Fruit fly (Drosophila melanogaster) whole organism, embryonic: ENCODE measurements around the gene CG9839.

Experiments
- Abd-B ChIP-seq: fragments of 200-800 bp; sonication (Bioruptor generic); optimal IDR thresholded peaks from 2 replicates; lab custom pipeline; 2018; ENCODE audit warnings: missing biosample characterization, mild to moderate bottlenecking, missing genetic modification characterization, moderate library complexity
- CG11696 ChIP-seq: fragments of 200-800 bp; sonication (Bioruptor generic); IDR thresholded peaks from 2 replicates; pipeline ENCODE4 v1.3.6; 2022; ENCODE audit warnings: missing biosample characterization, missing genetic modification characterization
- CG14667 ChIP-seq: fragments of 200-800 bp; sonication (Bioruptor generic); IDR thresholded peaks from 2 replicates; pipeline ENCODE4 v1.3.6; 2022; ENCODE audit warnings: missing biosample characterization, missing genetic modification characterization
- CG15269 ChIP-seq: fragments of 200-800 bp; sonication (Bioruptor generic); optimal IDR thresholded peaks from 2 replicates; lab custom pipeline; 2018; ENCODE audit warnings: missing biosample characterization, mild to moderate bottlenecking, missing genetic modification characterization, moderate library complexity
- CG15479 ChIP-seq: fragments of 200-800 bp; sonication (Bioruptor generic); optimal IDR thresholded peaks from 3 replicates; lab custom pipeline; 2019; ENCODE audit warnings: missing biosample characterization, mild to moderate bottlenecking, missing genetic modification characterization, moderate library complexity
- CG1602 ChIP-seq: fragments of 200-800 bp; sonication (Bioruptor generic); optimal IDR thresholded peaks from 3 replicates; lab custom pipeline; 2016; ENCODE audit warnings: missing biosample characterization, missing genetic modification characterization
- CG17829 ChIP-seq: fragments of 200-800 bp; optimal IDR thresholded peaks from 2 replicates; lab custom pipeline; 2019; ENCODE audit warnings: missing biosample characterization, mild to moderate bottlenecking, missing genetic modification characterization, moderate library complexity
- CG31388 ChIP-seq: fragments of 200-800 bp; sonication (Bioruptor generic); optimal IDR thresholded peaks from 2 replicates; lab custom pipeline; 2016; ENCODE audit warnings: missing biosample characterization, missing genetic modification characterization
- CG32767 ChIP-seq: fragments of 200-800 bp; sonication (Bioruptor generic); IDR thresholded peaks from 2 replicates; pipeline ENCODE4 v1.3.6; 2022; ENCODE audit warnings: missing biosample characterization, missing genetic modification characterization
- CG4854 ChIP-seq: fragments of 200-800 bp; sonication (Bioruptor generic); optimal IDR thresholded peaks from 2 replicates; lab custom pipeline; 2016; ENCODE audit warnings: missing biosample characterization, missing genetic modification characterization, inconsistent platforms
- CG7271 ChIP-seq: fragments of 200-800 bp; sonication (Bioruptor generic); optimal IDR thresholded peaks from 2 replicates; lab custom pipeline; 2018; ENCODE audit warnings: missing biosample characterization, mild to moderate bottlenecking, missing genetic modification characterization, moderate library complexity
- Dad ChIP-seq: fragments of 200-800 bp; sonication (Bioruptor generic); optimal IDR thresholded peaks from 3 replicates; lab custom pipeline; 2016; ENCODE audit warnings: missing biosample characterization, missing genetic modification characterization
- Dfd ChIP-seq, 2 experiments: fragments of >200 bp; optimal IDR thresholded peaks; 2 replicates each; lab custom pipeline; 2017; ENCODE audit warnings: missing biosample characterization in 2 of 2, missing genetic modification characterization in 2 of 2
- Dip2 ChIP-seq: fragments of 200-800 bp; sonication (Bioruptor generic); IDR thresholded peaks from 2 replicates; pipeline ENCODE4 v1.3.6; 2022; ENCODE audit warnings: missing biosample characterization, missing genetic modification characterization
- Doc3 ChIP-seq: fragments of 200-800 bp; sonication (Bioruptor generic); IDR thresholded peaks from 3 replicates; pipeline ENCODE4 v1.3.6; 2022; ENCODE audit warnings: missing biosample characterization, missing genetic modification characterization; ENCODE audit not compliant: partially characterized antibody
- Hmr ChIP-seq: fragments of 200-800 bp; sonication (Bioruptor generic); optimal IDR thresholded peaks from 3 replicates; lab custom pipeline; 2017; ENCODE audit warnings: mild to moderate bottlenecking, missing biosample characterization, missing genetic modification reagents, missing genetic modification characterization
- Myb ChIP-seq: fragments of 200-800 bp; sonication (Bioruptor generic); optimal IDR thresholded peaks from 2 replicates; lab custom pipeline; 2016; ENCODE audit warnings: missing biosample characterization, missing genetic modification characterization
- NFAT ChIP-seq: fragments of 200-800 bp; sonication (Bioruptor generic); IDR thresholded peaks from 2 replicates; pipeline ENCODE4 v1.3.6; 2022; ENCODE audit warnings: missing biosample characterization, missing genetic modification characterization
- Neu2 ChIP-seq: fragments of 200-800 bp; sonication (Bioruptor generic); optimal IDR thresholded peaks from 3 replicates; lab custom pipeline; 2016; ENCODE audit warnings: missing biosample characterization, missing genetic modification characterization, borderline replicate concordance
- NfI ChIP-seq: fragments of 200-800 bp; sonication (Bioruptor generic); optimal IDR thresholded peaks from 3 replicates; lab custom pipeline; 2018; ENCODE audit warnings: missing biosample characterization, mild to moderate bottlenecking, missing genetic modification characterization, moderate library complexity
- Opbp ChIP-seq: fragments of 200-800 bp; sonication (Bioruptor generic); IDR thresholded peaks from 3 replicates; pipeline ENCODE4 v1.3.6; 2022; ENCODE audit warnings: missing biosample characterization, missing genetic modification characterization; ENCODE audit not compliant: partially characterized antibody
- Ssrp ChIP-seq: fragments of 200-800 bp; sonication (Bioruptor generic); optimal IDR thresholded peaks from 2 replicates; lab custom pipeline; 2018; ENCODE audit warnings: missing biosample characterization, mild to moderate bottlenecking, missing genetic modification characterization, moderate library complexity
- Stat92E ChIP-seq, 3 experiments: fragments of >200 bp in 2 of 3; fragments of 200-800 bp in 1 of 3; sonication (Bioruptor generic) in 1 of 3; optimal IDR thresholded peaks; 2 replicates each; lab custom pipeline; 2017 to 2019; ENCODE audit warnings: missing biosample characterization in 3 of 3, missing genetic modification characterization in 3 of 3, mild to moderate bottlenecking in 1 of 3, moderate library complexity in 1 of 3
- Tbp ChIP-seq: fragments of >200 bp; optimal IDR thresholded peaks from 2 replicates; lab custom pipeline; 2018; ENCODE audit warnings: missing biosample characterization, missing genetic modification characterization
- Trl ChIP-seq, 3 experiments: fragments of >200 bp in 2 of 3; fragments of 200-800 bp in 1 of 3; sonication (Bioruptor generic) in 1 of 3; optimal IDR thresholded peaks; 2 replicates in 1 of 3; 3 replicates in 2 of 3; lab custom pipeline; 2016 to 2017; ENCODE audit warnings: missing biosample characterization in 1 of 3, missing genetic modification characterization in 1 of 3
- ac ChIP-seq: fragments of 200-800 bp; sonication (Bioruptor generic); optimal IDR thresholded peaks from 3 replicates; lab custom pipeline; 2017; ENCODE audit warnings: missing biosample characterization, mild to moderate bottlenecking, missing genetic modification characterization
- amos ChIP-seq: fragments of 200-800 bp; sonication (Bioruptor generic); IDR thresholded peaks from 2 replicates; pipeline ENCODE4 v1.3.6; 2022; ENCODE audit warnings: missing biosample characterization, missing genetic modification characterization; ENCODE audit not compliant: partially characterized antibody
- aop ChIP-seq: fragments of 200-800 bp; sonication (Bioruptor generic); IDR thresholded peaks from 2 replicates; pipeline ENCODE4 v1.3.6; 2022; ENCODE audit warnings: missing biosample characterization, missing genetic modification characterization
- az2 ChIP-seq: fragments of 200-800 bp; sonication (Bioruptor generic); optimal IDR thresholded peaks from 3 replicates; lab custom pipeline; 2016; ENCODE audit warnings: missing biosample characterization, missing genetic modification characterization
- bab2 ChIP-seq: fragments of 200-800 bp; sonication (Bioruptor generic); optimal IDR thresholded peaks from 2 replicates; lab custom pipeline; 2016; ENCODE audit warnings: missing biosample characterization, missing genetic modification characterization
- da ChIP-seq: fragments of 200-800 bp; sonication (Bioruptor generic); optimal IDR thresholded peaks from 2 replicates; lab custom pipeline; 2016; ENCODE audit warnings: missing biosample characterization, missing genetic modification characterization
- en ChIP-seq: fragments of 200-800 bp; sonication (Bioruptor generic); optimal IDR thresholded peaks from 2 replicates; lab custom pipeline; 2016; ENCODE audit warnings: missing biosample characterization, missing genetic modification characterization
- fd96Cb ChIP-seq: fragments of 200-800 bp; sonication (Bioruptor generic); optimal IDR thresholded peaks from 2 replicates; lab custom pipeline; 2018; ENCODE audit warnings: missing biosample characterization, mild to moderate bottlenecking, missing genetic modification characterization, moderate library complexity
- ftz-f1 ChIP-seq: fragments of 200-800 bp; sonication (Bioruptor generic); optimal IDR thresholded peaks from 2 replicates; lab custom pipeline; 2016; ENCODE audit warnings: missing biosample characterization, missing genetic modification characterization
- gfzf ChIP-seq: fragments of 200-800 bp; sonication (Bioruptor generic); optimal IDR thresholded peaks from 2 replicates; lab custom pipeline; 2016; ENCODE audit warnings: missing biosample characterization, mild to moderate bottlenecking, missing genetic modification characterization, moderate library complexity
- grau ChIP-seq: fragments of 200-800 bp; optimal IDR thresholded peaks from 3 replicates; lab custom pipeline; 2019; ENCODE audit warnings: missing biosample characterization, mild to moderate bottlenecking, missing genetic modification characterization, moderate library complexity
- jumu ChIP-seq: fragments of 200-800 bp; sonication (Bioruptor generic); optimal IDR thresholded peaks from 3 replicates; lab custom pipeline; 2016; ENCODE audit warnings: missing biosample characterization, missing genetic modification characterization
- ken ChIP-seq: fragments of 200-800 bp; sonication (Bioruptor generic); IDR thresholded peaks from 3 replicates; pipeline ENCODE4 v1.3.6; 2022; ENCODE audit warnings: missing biosample characterization, missing genetic modification characterization
- nerfin-1 ChIP-seq: fragments of 200-800 bp; sonication (Bioruptor generic); optimal IDR thresholded peaks from 3 replicates; lab custom pipeline; 2019; ENCODE audit warnings: missing biosample characterization, mild to moderate bottlenecking, missing genetic modification characterization, moderate library complexity
- pan ChIP-seq, 4 experiments: fragments of >200 bp in 3 of 4; fragments of 200-800 bp in 1 of 4; sonication (Bioruptor generic) in 1 of 4; optimal IDR thresholded peaks in 3 of 4; IDR thresholded peaks in 1 of 4; 2 replicates each; pipeline versions ENCODE4 v1.3.6 to Lab custom; 2017 to 2022; ENCODE audit warnings: missing biosample characterization in 2 of 4, missing genetic modification characterization in 2 of 4, mixed read lengths in 1 of 4
- peb ChIP-seq: fragments of 200-800 bp; sonication (Bioruptor generic); IDR thresholded peaks from 2 replicates; pipeline ENCODE4 v1.3.6; 2022; ENCODE audit warnings: missing biosample characterization, missing genetic modification characterization
- pfk ChIP-seq: fragments of 200-800 bp; sonication (Bioruptor generic); optimal IDR thresholded peaks from 2 replicates; lab custom pipeline; 2018; ENCODE audit warnings: missing biosample characterization, mild to moderate bottlenecking, missing genetic modification characterization, moderate library complexity
- seq ChIP-seq: fragments of 200-800 bp; sonication (Bioruptor generic); IDR thresholded peaks from 2 replicates; pipeline ENCODE4 v1.3.6; 2022; ENCODE audit warnings: missing biosample characterization, missing genetic modification characterization
- shn ChIP-seq: fragments of 200-800 bp; sonication (Bioruptor generic); optimal IDR thresholded peaks from 3 replicates; lab custom pipeline; 2016; ENCODE audit warnings: missing biosample characterization, missing genetic modification characterization
- toy ChIP-seq: fragments of 200-800 bp; sonication (Bioruptor generic); IDR thresholded peaks from 2 replicates; pipeline ENCODE4 v1.3.6; 2022; ENCODE audit warnings: missing biosample characterization, missing genetic modification characterization
- ttk ChIP-seq: fragments of 200-800 bp; sonication (Bioruptor generic); IDR thresholded peaks from 2 replicates; pipeline ENCODE4 v2.1.2; 2022; ENCODE audit warnings: missing biosample characterization, missing genetic modification characterization
- tx ChIP-seq: fragments of 200-800 bp; sonication (Bioruptor generic); optimal IDR thresholded peaks from 2 replicates; lab custom pipeline; 2016; ENCODE audit warnings: missing biosample characterization, missing genetic modification characterization
- wor ChIP-seq: fragments of 200-800 bp; sonication (Bioruptor generic); IDR thresholded peaks from 2 replicates; pipeline ENCODE4 v1.3.6; 2022; ENCODE audit warnings: missing biosample characterization, missing genetic modification characterization
- zfh1 ChIP-seq: fragments of 200-800 bp; sonication (Bioruptor generic); IDR thresholded peaks from 3 replicates; pipeline ENCODE4 v1.3.6; 2022; ENCODE audit warnings: missing biosample characterization, missing genetic modification characterization

The CG9839 gene

DNA sequence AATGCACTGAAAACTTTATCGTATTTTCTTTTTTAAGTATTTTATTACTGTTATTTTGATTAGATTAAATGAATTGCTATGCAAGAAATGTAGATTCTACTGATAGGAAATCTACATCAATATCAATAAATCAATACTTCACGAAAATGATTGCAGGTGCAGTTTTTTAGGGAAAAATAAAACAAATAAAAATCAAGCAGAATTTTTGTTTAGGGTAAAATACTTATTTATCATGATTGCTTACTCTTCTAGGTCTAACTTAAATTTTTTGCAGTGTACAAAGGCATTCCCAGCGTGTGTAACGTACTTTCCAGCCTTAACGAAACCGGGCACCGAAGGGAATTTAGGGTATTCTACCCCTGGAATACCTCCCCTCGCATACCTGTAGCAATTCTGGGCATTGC, 2.9 kb upstream of the CG9839 start (continued):
- TF ChIP-seq CG31388, result peak; percentile 57
- peak; percentile 32 for TF ChIP-seq NfI
- TF ChIP-seq Neu2 (GFP tag; lab: Kevin White, UChicago), result peak; percentile 25
- no peak for TF ChIP-seq Dad (GFP tag; lab: Kevin White, UChicago)
- TF ChIP-seq fd96Cb (tag; lab: Kevin White, UChicago), result peak; percentile 76
- TF ChIP-seq gfzf (GFP tag; lab: Kevin White, UChicago), result no peak
- no peak for TF ChIP-seq pfk (GFP tag; lab: Kevin White, UChicago)
- 0 out of 2 replicates have a peak, but pooled peaks have one; percentile 34 for TF ChIP-seq CG32767 (GFP tag; lab: Robert Waterston, UW)
- TF ChIP-seq ken (GFP tag; lab: Robert Waterston, UW), result no peak
- no peak for TF ChIP-seq Trl (optimal IDR thresholded peaks at IDR 0.05; lab: Kevin White, UChicago)
- peak; percentile 17 for TF ChIP-seq Trl (GFP tag; optimal IDR thresholded peaks at IDR 0.05; lab: Kevin White, UChicago)
- no peak for TF ChIP-seq CG14667 (GFP tag; lab: Robert Waterston, UW)
- peak; percentile 48 for TF ChIP-seq bab2 (GFP tag; lab: Kevin White, UChicago)
- TF ChIP-seq CG1602 (GFP tag; lab: Kevin White, UChicago), result peak; percentile 87
- TF ChIP-seq tx (GFP tag; lab: Kevin White, UChicago), result peak; percentile 9
- peak; percentile 2 for TF ChIP-seq Myb (GFP tag; lab: Kevin White, UChicago)
- TF ChIP-seq jumu (GFP tag; lab: Kevin White, UChicago), result no peak
- TF ChIP-seq CG7271, result peak; percentile 82
- peak; percentile 92 for TF ChIP-seq ac
- peak; percentile 81 for TF ChIP-seq CG15479
- TF ChIP-seq Stat92E (GFP tag; optimal IDR thresholded peaks at IDR 0.05; lab: Kevin White, UChicago), result peak in 1 of 3 experiments; percentile 71
- TF ChIP-seq Opbp, result no peak
- TF ChIP-seq wor (GFP tag; lab: Robert Waterston, UW), result no peak
- peak; percentile 55 for TF ChIP-seq en (GFP tag; lab: Kevin White, UChicago)
- TF ChIP-seq Tbp, result no peak
- no peak for TF ChIP-seq Dip2 (GFP tag; lab: Robert Waterston, UW)
- TF ChIP-seq Abd-B (GFP tag; lab: Kevin White, UChicago), result peak; percentile 47
- no peak for TF ChIP-seq CG11696
- no peak for TF ChIP-seq NFAT (GFP tag; lab: Robert Waterston, UW)
- no peak for TF ChIP-seq amos (GFP tag; lab: Robert Waterston, UW)
- no peak for TF ChIP-seq Doc3 (GFP tag; lab: Robert Waterston, UW)
- peak; percentile 79 for TF ChIP-seq grau (tag; lab: Kevin White, UChicago)
- peak; percentile 74 for TF ChIP-seq az2 (GFP tag; lab: Kevin White, UChicago)
- peak; percentile 34 for TF ChIP-seq CG15269 (tag; lab: Kevin White, UChicago)
- peak; percentile 47; the same call in 1 of the 2 replicates for TF ChIP-seq peb (GFP tag; lab: Robert Waterston, UW)
- peak; percentile 78 for TF ChIP-seq Ssrp (tag; lab: Kevin White, UChicago)
- TF ChIP-seq CG4854 (GFP tag; lab: Kevin White, UChicago), result peak; percentile 41
- no peak for TF ChIP-seq ftz-f1 (GFP tag; lab: Kevin White, UChicago)
- 0 out of 2 replicates have a peak, but pooled peaks have one; percentile 33 for TF ChIP-seq ttk (GFP tag; lab: Robert Waterston, UW)
- peak; percentile 21 for TF ChIP-seq Hmr (GFP tag; lab: Kevin White, UChicago)
- no peak for TF ChIP-seq Dfd (GFP tag; optimal IDR thresholded peaks at IDR 0.05; lab: Kevin White, UChicago)
- TF ChIP-seq nerfin-1 (tag; lab: Kevin White, UChicago), result peak; percentile 83
- TF ChIP-seq da, result peak; percentile 74
- TF ChIP-seq aop (GFP tag; lab: Robert Waterston, UW), result no peak
- TF ChIP-seq toy (GFP tag; lab: Robert Waterston, UW), result no peak
- no peak for TF ChIP-seq pan (optimal IDR thresholded peaks at IDR 0.05; lab: Kevin White, UChicago)
- TF ChIP-seq pan (GFP tag; optimal IDR thresholded peaks at IDR 0.05 in 1 of 2, IDR thresholded peaks at IDR 0.05 in 1 of 2), result peak in 1 of 2 experiments; percentile 67
- TF ChIP-seq zfh1 (GFP tag; lab: Robert Waterston, UW), result peak; percentile 81
- TF ChIP-seq CG17829, result peak; percentile 94
- no peak for TF ChIP-seq shn (GFP tag; lab: Kevin White, UChicago)
- no peak for TF ChIP-seq seq (GFP tag; lab: Robert Waterston, UW)
